Fruit fly (Drosophila melanogaster): ENCODE results near the gene RpL24.

DNA sequence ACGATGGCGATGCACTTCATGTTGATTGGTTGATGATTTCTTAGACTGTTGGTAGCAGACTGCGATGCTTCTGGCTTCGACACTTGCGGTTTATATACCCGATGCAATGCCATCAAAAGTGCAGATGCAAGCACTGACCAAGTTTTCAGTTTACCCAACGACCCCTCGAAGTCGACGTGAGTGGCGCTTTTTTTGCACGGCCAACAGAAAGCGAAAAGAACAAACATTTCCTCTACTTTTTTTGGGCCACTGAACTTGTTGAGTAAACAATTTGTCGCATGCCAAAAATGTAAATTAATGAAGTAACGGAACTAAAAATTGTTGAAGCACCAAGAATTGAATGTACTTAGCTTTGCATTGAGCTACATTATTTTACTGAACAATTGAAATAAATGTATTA is 16.6 kb upstream of the RpL24 start, which contains the start of gene Vm34Ca:
- no peak for TF ChIP-seq CG1621 (tag; optimal IDR thresholded peaks at IDR 0.05)
- no peak for TF ChIP-seq salr (GFP tag; optimal IDR thresholded peaks at IDR 0.05)
- TF ChIP-seq Hr4 (GFP tag; optimal IDR thresholded peaks at IDR 0.05): no peak
- no peak for TF ChIP-seq acj6 (GFP tag; optimal IDR thresholded peaks at IDR 0.05)
- TF ChIP-seq cyc (GFP tag; optimal IDR thresholded peaks at IDR 0.05): no peak
- TF ChIP-seq fkh (GFP tag; optimal IDR thresholded peaks at IDR 0.05): no peak

All from whole organism, prepupa.